Worm (Caenorhabditis elegans) whole organism, L4 larva: ENCODE data around the gene ZK593.2.

Source experiments
- egl-27 ChIP-seq: sonication (generic microtip); optimal IDR thresholded peaks from 3 replicates; lab custom pipeline; 2017; ENCODE audit warnings: missing biosample characterization, missing genetic modification reagents, missing genetic modification characterization
- lsy-2 ChIP-seq, 2 experiments: fragments of 150-350 bp in 1 of 2; sonication (generic microtip) in 1 of 2; optimal IDR thresholded peaks; 2 replicates each; lab custom pipeline; 2014 to 2017; ENCODE audit warnings: missing biosample characterization in 2 of 2, missing genetic modification characterization in 2 of 2
- nhr-237 ChIP-seq: sonication (generic microtip); optimal IDR thresholded peaks from 2 replicates; lab custom pipeline; 2017; ENCODE audit warnings: missing biosample characterization, missing genetic modification characterization
- pqm-1 ChIP-seq: sonication (generic microtip); optimal IDR thresholded peaks from 2 replicates; lab custom pipeline; 2017; ENCODE audit warnings: missing biosample characterization, missing genetic modification characterization
- spr-3 ChIP-seq: fragments of 200-800 bp; sonication (Bioruptor generic); optimal IDR thresholded peaks from 2 replicates; lab custom pipeline; 2018; ENCODE audit warnings: mild to moderate bottlenecking, missing genetic modification characterization, missing compliant biosample characterization
- tra-1 ChIP-seq: fragments of 200-800 bp; sonication (Bioruptor generic); IDR thresholded peaks from 2 replicates; pipeline ENCODE4 v1.3.6; 2022; ENCODE audit warnings: missing genetic modification reagents, missing genetic modification characterization, missing compliant biosample characterization

DNA sequence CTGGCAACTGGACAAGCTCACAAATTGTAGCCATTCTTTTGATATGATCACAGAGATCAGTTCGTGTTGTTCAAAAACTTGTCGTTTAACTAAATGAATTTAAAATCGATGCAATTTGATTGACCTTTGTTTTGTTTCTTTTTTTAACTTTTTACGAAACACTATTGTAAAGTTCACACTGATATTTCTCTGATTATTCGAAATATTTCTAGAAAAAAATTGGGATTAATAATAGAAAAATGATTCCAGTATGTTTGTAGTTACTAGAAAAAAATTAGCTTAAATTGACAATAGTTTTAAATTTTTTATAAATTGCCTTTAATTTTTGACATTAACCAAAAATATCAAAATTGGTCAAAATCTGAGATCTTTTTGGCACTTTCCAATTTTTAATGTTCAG lies 4.0 kb upstream of the ZK593.2 start, which contains the start of gene ZK596.2:
- TF ChIP-seq nhr-237: no peak
- TF ChIP-seq spr-3 (GFP tag; lab: Kevin White, UChicago): no peak
- no peak for TF ChIP-seq pqm-1 (tag; lab: Kevin White, UChicago)
- no peak for TF ChIP-seq egl-27 (tag; lab: Kevin White, UChicago)
- TF ChIP-seq lsy-2 (tag; optimal IDR thresholded peaks at IDR 0.05; lab: Kevin White, UChicago): no peak
- TF ChIP-seq tra-1 (GFP tag; lab: Robert Waterston, UW): no peak
